Fruit fly (Drosophila melanogaster) whole organism, embryonic: ENCODE results near the gene alphaTub67C.

Experiments
- BEAF-32 ChIP-seq: fragments of 200-800 bp; sonication (Bioruptor generic); optimal IDR thresholded peaks from 3 replicates; lab custom pipeline; 2017; ENCODE audit warnings: missing biosample characterization, missing genetic modification characterization, mild to moderate bottlenecking, moderate library complexity, missing genetic modification reagents
- CG10959 ChIP-seq: fragments of 200-800 bp; sonication (Bioruptor generic); IDR thresholded peaks from 2 replicates; pipeline ENCODE4 v1.3.6; 2022; ENCODE audit warnings: missing biosample characterization, missing genetic modification characterization
- CG11456 ChIP-seq: fragments of 200-800 bp; sonication (Bioruptor generic); IDR thresholded peaks from 3 replicates; pipeline ENCODE4 v1.3.6; 2022; ENCODE audit warnings: missing biosample characterization, missing genetic modification characterization
- CG11695 ChIP-seq: fragments of 200-800 bp; sonication (Bioruptor generic); IDR thresholded peaks from 3 replicates; pipeline ENCODE4 v1.3.6; 2022; ENCODE audit warnings: missing biosample characterization, missing genetic modification characterization
- CG11723 ChIP-seq: fragments of 200-800 bp; sonication (Bioruptor generic); optimal IDR thresholded peaks from 2 replicates; lab custom pipeline; 2017; ENCODE audit warnings: missing biosample characterization, mild to moderate bottlenecking, missing genetic modification characterization
- CG12071 ChIP-seq: fragments of 200-800 bp; sonication (Bioruptor generic); optimal IDR thresholded peaks from 3 replicates; lab custom pipeline; 2018; ENCODE audit warnings: missing biosample characterization, mild to moderate bottlenecking, missing genetic modification characterization
- CG12769 ChIP-seq: fragments of 200-800 bp; sonication (Bioruptor generic); optimal IDR thresholded peaks from 2 replicates; lab custom pipeline; 2019; ENCODE audit warnings: missing biosample characterization, mild to moderate bottlenecking, missing genetic modification characterization, moderate library complexity
- CG13287 ChIP-seq: fragments of 200-800 bp; sonication (Bioruptor generic); IDR thresholded peaks from 2 replicates; pipeline ENCODE4 v1.3.6; 2022; ENCODE audit warnings: missing biosample characterization, missing genetic modification characterization; ENCODE audit not compliant: partially characterized antibody
- CG15514 ChIP-seq: fragments of 200-800 bp; sonication (Bioruptor generic); optimal IDR thresholded peaks from 3 replicates; lab custom pipeline; 2017; ENCODE audit warnings: missing biosample characterization, missing genetic modification characterization, mild to moderate bottlenecking, moderate library complexity, missing genetic modification reagents
- CG17568 ChIP-seq: fragments of 200-800 bp; sonication (Bioruptor generic); optimal IDR thresholded peaks from 2 replicates; lab custom pipeline; 2018; ENCODE audit warnings: missing biosample characterization, mild to moderate bottlenecking, missing genetic modification characterization, moderate library complexity
- CG17912 ChIP-seq: fragments of 200-800 bp; sonication (Bioruptor generic); optimal IDR thresholded peaks from 2 replicates; lab custom pipeline; 2018; ENCODE audit warnings: missing biosample characterization, mild to moderate bottlenecking, missing genetic modification characterization
- CG18476 ChIP-seq: fragments of 200-800 bp; sonication (Bioruptor generic); optimal IDR thresholded peaks from 2 replicates; lab custom pipeline; 2016; ENCODE audit warnings: missing biosample characterization, mild to moderate bottlenecking, missing genetic modification characterization
- CG3163 ChIP-seq: fragments of 200-800 bp; sonication (Bioruptor generic); optimal IDR thresholded peaks from 3 replicates; lab custom pipeline; 2016; ENCODE audit warnings: missing biosample characterization, missing genetic modification characterization
- CG3407 ChIP-seq: fragments of 200-800 bp; sonication (Bioruptor generic); optimal IDR thresholded peaks from 2 replicates; lab custom pipeline; 2018; ENCODE audit warnings: missing biosample characterization, mild to moderate bottlenecking, missing genetic modification characterization
- CG34376 ChIP-seq: fragments of 200-800 bp; sonication (Bioruptor generic); optimal IDR thresholded peaks from 2 replicates; lab custom pipeline; 2018; ENCODE audit warnings: missing biosample characterization, mild to moderate bottlenecking, missing genetic modification characterization
- CG3995 ChIP-seq: fragments of 200-800 bp; sonication (Bioruptor generic); optimal IDR thresholded peaks from 3 replicates; lab custom pipeline; 2016; ENCODE audit warnings: missing biosample characterization, missing genetic modification characterization
- CG4404 ChIP-seq: fragments of 200-800 bp; sonication (Bioruptor generic); IDR thresholded peaks from 2 replicates; pipeline ENCODE4 v1.3.6; 2022; ENCODE audit warnings: missing biosample characterization, missing genetic modification characterization
- CG6813 ChIP-seq: fragments of 200-800 bp; sonication (Bioruptor generic); optimal IDR thresholded peaks from 2 replicates; lab custom pipeline; 2017; ENCODE audit warnings: missing biosample characterization, missing genetic modification characterization, mild to moderate bottlenecking, moderate library complexity, missing genetic modification reagents
- CG7271 ChIP-seq: fragments of 200-800 bp; sonication (Bioruptor generic); optimal IDR thresholded peaks from 2 replicates; lab custom pipeline; 2018; ENCODE audit warnings: missing biosample characterization, mild to moderate bottlenecking, missing genetic modification characterization, moderate library complexity
- CG8359 ChIP-seq: fragments of 200-800 bp; sonication (Bioruptor generic); optimal IDR thresholded peaks from 2 replicates; lab custom pipeline; 2017; ENCODE audit warnings: missing biosample characterization, mild to moderate bottlenecking, missing genetic modification characterization, borderline replicate concordance
- Drgx ChIP-seq: fragments of 200-800 bp; sonication (Bioruptor generic); IDR thresholded peaks from 2 replicates; pipeline ENCODE4 v1.3.6; 2022; ENCODE audit warnings: missing biosample characterization, missing genetic modification characterization
- Eip74EF ChIP-seq, 2 experiments: fragments of 200-800 bp in 1 of 2; fragments of >200 bp in 1 of 2; sonication (Bioruptor generic) in 1 of 2; optimal IDR thresholded peaks; 2 replicates each; lab custom pipeline; 2017 to 2019; ENCODE audit warnings: missing biosample characterization in 2 of 2, missing genetic modification characterization in 2 of 2, mild to moderate bottlenecking in 1 of 2, moderate library complexity in 1 of 2
- Meics ChIP-seq: fragments of 200-800 bp; sonication (Bioruptor generic); optimal IDR thresholded peaks from 2 replicates; lab custom pipeline; 2017; ENCODE audit warnings: missing biosample characterization, mild to moderate bottlenecking, missing genetic modification characterization
- Scr ChIP-seq: fragments of 200-800 bp; sonication (Bioruptor generic); IDR thresholded peaks from 2 replicates; pipeline ENCODE4 v1.3.6; 2022; ENCODE audit warnings: missing biosample characterization, missing genetic modification characterization; ENCODE audit not compliant: partially characterized antibody
- Trl ChIP-seq, 3 experiments: fragments of >200 bp in 2 of 3; fragments of 200-800 bp in 1 of 3; sonication (Bioruptor generic) in 1 of 3; optimal IDR thresholded peaks; 2 replicates in 1 of 3; 3 replicates in 2 of 3; lab custom pipeline; 2016 to 2017; ENCODE audit warnings: missing biosample characterization in 1 of 3, missing genetic modification characterization in 1 of 3
- Xrp1 ChIP-seq: fragments of 200-800 bp; sonication (Bioruptor generic); IDR thresholded peaks from 2 replicates; pipeline ENCODE4 v1.3.6; 2022; ENCODE audit warnings: missing biosample characterization, missing genetic modification characterization
- abd-A ChIP-seq: fragments of 200-800 bp; sonication (Bioruptor generic); optimal IDR thresholded peaks from 3 replicates; lab custom pipeline; 2019; ENCODE audit warnings: missing biosample characterization, mild to moderate bottlenecking, missing genetic modification characterization, moderate library complexity
- bcd ChIP-seq: fragments of 200-800 bp; sonication (Bioruptor generic); optimal IDR thresholded peaks from 2 replicates; lab custom pipeline; 2017; ENCODE audit warnings: missing biosample characterization, mild to moderate bottlenecking, missing genetic modification characterization
- chinmo ChIP-seq: fragments of 200-800 bp; sonication (Bioruptor generic); IDR thresholded peaks from 4 replicates; pipeline ENCODE4 v1.3.6; 2022; ENCODE audit warnings: missing biosample characterization, missing genetic modification characterization; ENCODE audit not compliant: partially characterized antibody
- ci ChIP-seq: fragments of 200-800 bp; sonication (Bioruptor generic); IDR thresholded peaks from 3 replicates; pipeline ENCODE4 v1.3.6; 2022; ENCODE audit warnings: missing biosample characterization, missing genetic modification characterization
- corto ChIP-seq: fragments of 200-800 bp; sonication (Bioruptor generic); optimal IDR thresholded peaks from 2 replicates; lab custom pipeline; 2016; ENCODE audit warnings: missing biosample characterization, mild to moderate bottlenecking, missing genetic modification characterization, moderate library complexity
- dpn ChIP-seq, 2 experiments: fragments of 200-800 bp; sonication (Bioruptor generic); optimal IDR thresholded peaks; 3 replicates each; lab custom pipeline; 2016; ENCODE audit warnings: missing biosample characterization in 2 of 2, missing genetic modification characterization in 2 of 2
- en ChIP-seq: fragments of 200-800 bp; sonication (Bioruptor generic); optimal IDR thresholded peaks from 2 replicates; lab custom pipeline; 2016; ENCODE audit warnings: missing biosample characterization, missing genetic modification characterization
- hbn ChIP-seq: fragments of 200-800 bp; sonication (Bioruptor generic); IDR thresholded peaks from 2 replicates; pipeline ENCODE4 v1.3.6; 2022; ENCODE audit warnings: missing biosample characterization, missing genetic modification characterization; ENCODE audit not compliant: partially characterized antibody
- lab ChIP-seq: fragments of 200-800 bp; sonication (Bioruptor generic); optimal IDR thresholded peaks from 3 replicates; lab custom pipeline; 2017; ENCODE audit warnings: missing biosample characterization, missing genetic modification characterization, mild to moderate bottlenecking, moderate library complexity, missing genetic modification reagents
- scrt ChIP-seq: fragments of 200-800 bp; sonication (Bioruptor generic); optimal IDR thresholded peaks from 2 replicates; lab custom pipeline; 2018; ENCODE audit warnings: missing biosample characterization, mild to moderate bottlenecking, missing genetic modification characterization, moderate library complexity
- slp2 ChIP-seq: fragments of 200-800 bp; sonication (Bioruptor generic); optimal IDR thresholded peaks from 2 replicates; lab custom pipeline; 2016; ENCODE audit warnings: missing biosample characterization, missing genetic modification characterization
- sob ChIP-seq: fragments of 200-800 bp; sonication (Bioruptor generic); IDR thresholded peaks from 2 replicates; pipeline ENCODE4 v1.3.6; 2022; ENCODE audit warnings: missing biosample characterization, missing genetic modification characterization
- sqz ChIP-seq: fragments of 200-800 bp; sonication (Bioruptor generic); optimal IDR thresholded peaks from 3 replicates; lab custom pipeline; 2018; ENCODE audit warnings: missing biosample characterization, mild to moderate bottlenecking, missing genetic modification characterization
- wdn ChIP-seq: fragments of 200-800 bp; sonication (Bioruptor generic); IDR thresholded peaks from 2 replicates; pipeline ENCODE4 v1.3.6; 2022; ENCODE audit warnings: missing biosample characterization, missing genetic modification characterization
- yki ChIP-seq: fragments of >200 bp; optimal IDR thresholded peaks from 3 replicates; lab custom pipeline; 2018
- zen2 ChIP-seq: fragments of 200-800 bp; sonication (Bioruptor generic); IDR thresholded peaks from 3 replicates; pipeline ENCODE4 v1.3.6; 2022; ENCODE audit warnings: missing biosample characterization, missing genetic modification characterization; ENCODE audit not compliant: partially characterized antibody

The alphaTub67C gene

dm6 chr3L:9694169-9694866 lies 13.2 kb downstream of the alphaTub67C start (continued):
- TF ChIP-seq BEAF-32 (GFP tag; lab: Kevin White, UChicago) (peak; percentile 12), CG3407 (no peak), slp2 (GFP tag; lab: Kevin White, UChicago) (no peak), zen2 (peak; percentile 49; the same call in 1 of the 3 replicates), lab (GFP tag; lab: Kevin White, UChicago) (peak; percentile 9), CG4404 (GFP tag; lab: Robert Waterston, UW) (no peak), Eip74EF (GFP tag; optimal IDR thresholded peaks at IDR 0.05; lab: Kevin White, UChicago) (no peak), scrt (GFP tag; lab: Kevin White, UChicago) (peak; percentile 6), CG15514 (GFP tag; lab: Kevin White, UChicago) (peak; percentile 46), CG18476 (GFP tag; lab: Kevin White, UChicago) (no peak), hbn (GFP tag; lab: Robert Waterston, UW) (peak; percentile 22; the same call in 1 of the 2 replicates), CG12071 (GFP tag; lab: Kevin White, UChicago) (peak; percentile 14), chinmo (GFP tag; lab: Robert Waterston, UW) (peak; percentile 87; the same call in 2 of the 4 replicates), corto (GFP tag; lab: Kevin White, UChicago) (peak; percentile 29), CG17568 (peak; percentile 31), CG11695 (GFP tag; lab: Robert Waterston, UW) (0 out of 3 replicates have a peak, but pooled peaks have one; percentile 26), CG6813 (GFP tag; lab: Kevin White, UChicago) (peak; percentile 13), CG10959 (GFP tag; lab: Robert Waterston, UW) (no peak), CG3995 (peak; percentile 13), dpn (GFP tag; optimal IDR thresholded peaks at IDR 0.05; lab: Kevin White, UChicago) (no peak), Scr (GFP tag; lab: Robert Waterston, UW) (0 out of 2 replicates have a peak, but pooled peaks have one; percentile 33), CG12769 (tag; lab: Kevin White, UChicago) (peak; percentile 73), Trl (optimal IDR thresholded peaks at IDR 0.05; lab: Kevin White, UChicago) (peak; percentile 91 to 98), Trl (GFP tag; optimal IDR thresholded peaks at IDR 0.05; lab: Kevin White, UChicago) (no peak), en (no peak), CG11456 (GFP tag; lab: Robert Waterston, UW) (no peak), CG3163 (GFP tag; lab: Kevin White, UChicago) (peak; percentile 86), sob (GFP tag; lab: Robert Waterston, UW) (no peak), Drgx (GFP tag; lab: Robert Waterston, UW) (peak; percentile 37; the same call in 1 of the 2 replicates), CG17912 (GFP tag; lab: Kevin White, UChicago) (no peak), sqz (peak; percentile 49), wdn (GFP tag; lab: Robert Waterston, UW) (0 out of 2 replicates have a peak, but pooled peaks have one; percentile 11), abd-A (tag; lab: Kevin White, UChicago) (no peak), CG8359 (GFP tag; lab: Kevin White, UChicago) (no peak), CG13287 (GFP tag; lab: Robert Waterston, UW) (peak; percentile 49; the same call in 1 of the 2 replicates), bcd (peak; percentile 9), yki (lab: Kevin White, UChicago) (peak; percentile 47), Xrp1 (GFP tag; lab: Robert Waterston, UW) (no peak), CG34376 (GFP tag; lab: Kevin White, UChicago) (peak; percentile 51), CG7271 (tag; lab: Kevin White, UChicago) (no peak), CG11723 (GFP tag; lab: Kevin White, UChicago) (no peak), Meics (GFP tag; lab: Kevin White, UChicago) (peak; percentile 15), ci (GFP tag; lab: Robert Waterston, UW) (peak; percentile 38; the same call in 1 of the 3 replicates)
